Worm (Caenorhabditis elegans): ENCODE results near the gene B0334.5.

B0334.5 gene

DNA sequence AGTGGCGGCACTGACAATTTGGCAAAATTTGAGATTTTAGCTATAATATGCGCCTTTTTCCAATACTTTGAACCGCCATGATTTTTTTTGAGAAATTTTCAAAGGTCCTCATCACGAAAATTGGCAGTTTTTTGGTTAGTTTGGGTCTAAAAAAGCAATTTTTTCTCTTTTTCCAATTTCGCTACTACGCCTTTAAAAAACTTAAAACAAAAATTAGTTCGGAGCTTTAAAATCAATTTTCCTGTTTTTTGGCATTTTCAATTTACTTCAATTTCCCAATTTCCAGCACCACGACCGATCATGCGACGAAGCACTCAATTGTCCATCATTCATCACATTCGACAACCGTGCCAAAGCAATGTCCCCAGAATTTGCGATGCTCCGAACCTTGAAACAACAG, at the start of gene B0334.5:
Gene B0334.5 (plus strand): TSS at position 301 of the 400 bp plus-strand sequence.
- TF ChIP-seq unc-39 (tag; optimal IDR thresholded peaks at IDR 0.05) (no peak), skn-1 (tag; optimal IDR thresholded peaks at IDR 0.05) (no peak), mdl-1 (tag; optimal IDR thresholded peaks at IDR 0.05) (no peak), ztf-1 (GFP tag; conservative IDR thresholded peaks at IDR 0.05) (no peak), snpc-4 (tag; optimal IDR thresholded peaks at IDR 0.05) (no peak), nhr-21 (tag; optimal IDR thresholded peaks at IDR 0.05) (no peak), peb-1 (tag; optimal IDR thresholded peaks at IDR 0.05) (no peak)

DNA sequence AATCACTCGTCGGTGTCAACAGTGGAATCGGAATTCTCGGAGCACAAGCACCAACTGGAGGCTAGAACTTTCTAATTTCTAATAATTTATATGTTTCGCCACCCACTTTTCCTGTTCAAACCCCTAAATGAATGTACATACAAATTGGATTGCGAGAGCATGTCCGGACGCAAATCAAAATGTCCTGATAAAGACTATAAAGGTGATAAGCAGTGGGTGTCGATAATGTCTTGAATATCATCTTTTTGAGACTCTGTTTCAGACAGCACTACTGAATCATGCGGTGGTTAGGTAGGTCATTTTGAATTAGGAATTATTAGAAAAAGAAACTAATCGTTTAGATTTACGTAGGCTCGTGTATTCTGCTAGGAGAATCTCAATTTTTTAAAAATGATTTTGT, 48.7 kb upstream of the B0334.5 start, which contains the start of gene W02B12.1:
Gene W02B12.1 (plus strand): TSS at position 269 of the 400 bp plus-strand sequence.
- peak; percentile 50 for TF ChIP-seq skn-1 (tag; optimal IDR thresholded peaks at IDR 0.05)
- TF ChIP-seq fos-1 (tag; optimal IDR thresholded peaks at IDR 0.05), result peak; percentile 79
- TF ChIP-seq R02D3.7 (tag; optimal IDR thresholded peaks at IDR 0.05), result no peak
- no peak for TF ChIP-seq ceh-82 (tag; optimal IDR thresholded peaks at IDR 0.05)

DNA sequence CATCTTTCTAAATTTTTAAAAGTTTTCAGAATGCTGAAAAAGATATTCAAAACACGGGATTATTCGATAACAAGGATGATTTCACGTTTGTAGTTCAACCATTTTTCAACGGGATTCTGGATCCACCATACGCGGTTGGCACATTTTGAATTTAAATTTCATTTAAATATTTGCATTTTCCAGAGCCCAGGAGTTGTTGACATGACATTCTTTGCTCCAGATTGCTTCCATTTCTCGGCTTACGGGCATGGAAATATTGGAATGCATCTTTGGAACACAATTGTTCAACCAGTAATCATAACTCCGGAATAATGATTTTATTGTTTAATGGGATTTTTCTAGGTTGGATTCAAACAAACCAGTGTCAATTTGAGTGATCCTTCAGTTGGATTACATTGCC, 46.6 kb upstream of the B0334.5 start:
- TF ChIP-seq unc-62 (GFP tag; optimal IDR thresholded peaks at IDR 0.05) (no peak), Y55F3AM.14 (GFP tag; optimal IDR thresholded peaks at IDR 0.05) (no peak), lin-13 (GFP tag; optimal IDR thresholded peaks at IDR 0.05) (no peak), skn-1 (tag; optimal IDR thresholded peaks at IDR 0.05) (no peak), nhr-11 (tag; optimal IDR thresholded peaks at IDR 0.05) (no peak), ztf-4 (tag; optimal IDR thresholded peaks at IDR 0.05) (no peak), nhr-129 (tag; optimal IDR thresholded peaks at IDR 0.05) (no peak), nhr-23 (tag; optimal IDR thresholded peaks at IDR 0.05) (no peak), lin-11 (tag; optimal IDR thresholded peaks at IDR 0.05) (no peak), blmp-1 (tag; optimal IDR thresholded peaks at IDR 0.05; ENCODE audit: insufficient read depth) (no peak), ceh-16 (tag; optimal IDR thresholded peaks at IDR 0.05) (no peak), aly-2 (tag; optimal IDR thresholded peaks at IDR 0.05) (no peak), nhr-77 (tag; optimal IDR thresholded peaks at IDR 0.05) (no peak), nhr-21 (tag; optimal IDR thresholded peaks at IDR 0.05) (no peak)

DNA sequence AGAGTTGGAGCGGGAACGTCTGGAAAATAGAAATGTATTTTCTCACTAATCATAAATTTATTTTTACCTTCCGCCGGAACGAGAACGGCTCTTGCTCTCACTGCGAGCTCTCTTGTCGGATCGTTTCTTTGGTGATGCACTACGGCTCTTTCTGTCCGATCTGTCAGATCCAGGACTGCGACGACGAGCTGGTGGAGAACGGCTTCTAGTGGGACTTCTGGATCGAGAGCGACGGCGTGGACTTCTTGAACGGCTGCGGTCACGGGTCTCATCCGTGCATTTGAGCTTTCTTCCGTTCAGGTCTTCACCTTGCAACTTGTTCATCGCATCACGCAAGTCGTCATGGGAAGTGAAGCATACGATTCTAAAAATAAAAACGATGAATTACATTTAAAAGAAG, 45.7 kb upstream of the B0334.5 start:
- TF ChIP-seq nhr-237 (tag; optimal IDR thresholded peaks at IDR 0.05), result no peak
- TF ChIP-seq alr-1 (tag; optimal IDR thresholded peaks at IDR 0.05), result no peak
- no peak for TF ChIP-seq sma-9 (GFP tag; optimal IDR thresholded peaks at IDR 0.05)
- no peak for TF ChIP-seq sma-9 (tag; optimal IDR thresholded peaks at IDR 0.05)
- no peak for TF ChIP-seq mbf-1 (tag; optimal IDR thresholded peaks at IDR 0.05)
- no peak for TF ChIP-seq ceh-82 (tag; optimal IDR thresholded peaks at IDR 0.05)
- no peak for TF ChIP-seq fos-1 (tag; optimal IDR thresholded peaks at IDR 0.05)
- TF ChIP-seq egl-27 (tag; optimal IDR thresholded peaks at IDR 0.05), result no peak
- TF ChIP-seq unc-55 (GFP tag; optimal IDR thresholded peaks at IDR 0.05), result no peak
- TF ChIP-seq sem-4 (tag; optimal IDR thresholded peaks at IDR 0.05), result no peak
- TF ChIP-seq ztf-1 (GFP tag; conservative IDR thresholded peaks at IDR 0.05), result no peak
- no peak for TF ChIP-seq C34F6.9 (tag; optimal IDR thresholded peaks at IDR 0.05)
- TF ChIP-seq F13H6.1 (tag; optimal IDR thresholded peaks at IDR 0.05), result no peak
- no peak for TF ChIP-seq ztf-11 (tag; optimal IDR thresholded peaks at IDR 0.05)
- no peak for TF ChIP-seq sma-3 (GFP tag; optimal IDR thresholded peaks at IDR 0.05)
- no peak for TF ChIP-seq blmp-1 (tag; optimal IDR thresholded peaks at IDR 0.05; ENCODE audit: insufficient read depth)
- TF ChIP-seq ceh-16 (tag; optimal IDR thresholded peaks at IDR 0.05), result no peak
- TF ChIP-seq aly-2 (tag; optimal IDR thresholded peaks at IDR 0.05), result no peak
- no peak for TF ChIP-seq mab-5 (tag; optimal IDR thresholded peaks at IDR 0.05)

DNA sequence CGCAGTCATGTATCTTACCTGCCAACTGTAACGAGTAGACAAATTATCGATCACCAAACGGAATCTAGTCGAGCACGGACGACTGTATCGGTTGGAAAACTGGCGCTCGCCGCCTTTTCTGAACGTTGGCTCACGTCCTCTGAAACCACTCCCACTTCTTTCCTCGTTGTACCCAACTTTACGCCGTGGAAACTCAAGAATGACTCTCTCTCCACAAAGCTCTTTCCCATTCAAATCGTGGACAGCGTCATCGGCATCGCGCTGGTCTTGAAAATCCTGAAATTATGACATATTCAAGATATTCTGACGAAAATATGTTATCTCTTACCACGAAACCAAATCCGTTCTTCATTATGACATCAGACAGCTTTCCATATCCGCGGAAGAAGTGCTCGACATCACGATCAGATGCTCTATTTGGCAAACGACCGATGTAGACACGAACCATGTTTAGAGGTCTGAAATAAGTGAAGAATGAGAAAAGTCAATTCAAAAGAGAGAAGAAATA, 44.9 kb upstream of the B0334.5 start, which contains the start of gene rsp-2:
Gene rsp-2 (minus strand): TSS at position 458 of the 508 bp plus-strand sequence.
- TF ChIP-seq sma-3 (GFP tag; optimal IDR thresholded peaks at IDR 0.05) (no peak), elt-1 (tag; optimal IDR thresholded peaks at IDR 0.05) (no peak), zag-1 (tag; optimal IDR thresholded peaks at IDR 0.05) (no peak), dmd-4 (tag; optimal IDR thresholded peaks at IDR 0.05) (no peak), R02D3.7 (tag; optimal IDR thresholded peaks at IDR 0.05) (no peak), peb-1 (tag; optimal IDR thresholded peaks at IDR 0.05) (no peak), blmp-1 (tag; optimal IDR thresholded peaks at IDR 0.05; ENCODE audit: insufficient read depth) (no peak), Y55F3AM.14 (GFP tag; optimal IDR thresholded peaks at IDR 0.05) (no peak), aly-2 (tag; optimal IDR thresholded peaks at IDR 0.05) (no peak), ceh-16 (tag; optimal IDR thresholded peaks at IDR 0.05) (no peak), nhr-129 (tag; optimal IDR thresholded peaks at IDR 0.05) (no peak), alr-1 (tag; optimal IDR thresholded peaks at IDR 0.05) (no peak), crh-2 (tag; optimal IDR thresholded peaks at IDR 0.05) (no peak), nhr-6 (tag; optimal IDR thresholded peaks at IDR 0.05) (no peak), mbf-1 (tag; optimal IDR thresholded peaks at IDR 0.05) (no peak), skn-1 (tag; optimal IDR thresholded peaks at IDR 0.05) (no peak), unc-62 (GFP tag; optimal IDR thresholded peaks at IDR 0.05) (no peak)

Measured in whole organism, L2 larva.